Fruit fly (Drosophila melanogaster) Kc167 (cell line): ENCODE results near the gene Brd8.
A peak's percentile ranks its signal among the peaks of the same experiment; 100 is the strongest.

ENCODE experiments used
- Myc ChIP-seq: fragments of >200 bp; optimal IDR thresholded peaks from 2 replicates; lab custom pipeline; 2017; ENCODE audit warnings: missing external identifiers
- Sin3A ChIP-seq: fragments of >200 bp; optimal IDR thresholded peaks from 2 replicates; lab custom pipeline; 2018; ENCODE audit warnings: missing external identifiers
- h ChIP-seq: fragments of >200 bp; optimal IDR thresholded peaks from 3 replicates; lab custom pipeline; 2018; ENCODE audit warnings: missing external identifiers
- insv ChIP-seq: fragments of >200 bp; optimal IDR thresholded peaks from 3 replicates; lab custom pipeline; 2018; ENCODE audit warnings: missing external identifiers
- psq ChIP-seq: fragments of >200 bp; optimal IDR thresholded peaks from 2 replicates; lab custom pipeline; 2017; ENCODE audit warnings: missing external identifiers
- ttk ChIP-seq: sonication (Bioruptor generic); optimal IDR thresholded peaks from 2 replicates; lab custom pipeline; 2017; ENCODE audit warnings: missing external identifiers

Gene Brd8

DNA sequence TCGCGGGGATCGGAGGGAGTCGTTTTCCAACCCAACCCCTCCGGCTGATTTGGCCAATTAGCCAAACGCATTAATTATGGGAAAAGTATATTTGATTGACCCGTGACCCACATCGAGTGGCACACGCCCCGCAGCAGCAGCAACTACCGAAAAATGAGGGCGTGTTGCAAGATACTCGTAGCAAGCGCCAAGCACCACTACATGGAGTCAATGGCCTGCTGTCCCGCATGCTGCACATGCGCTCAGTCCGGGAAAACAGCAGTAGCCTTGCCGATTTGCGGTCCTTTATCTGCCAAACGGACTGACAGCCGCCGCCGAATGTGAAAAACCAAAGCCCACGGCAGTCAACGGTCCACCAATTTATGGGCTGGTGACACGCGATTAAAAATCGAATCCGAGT is 6.0 kb upstream of the Brd8 start:
- TF ChIP-seq psq (lab: Kevin White, UChicago): no peak
- no peak for TF ChIP-seq Sin3A (lab: Kevin White, UChicago)
- no peak for TF ChIP-seq ttk
- no peak for TF ChIP-seq h (lab: Kevin White, UChicago)
- no peak for TF ChIP-seq Myc
- no peak for TF ChIP-seq insv (lab: Kevin White, UChicago)

dm6 chr3R:29218001-29218400 is 5.3 kb upstream of the Brd8 start:
- TF ChIP-seq Myc (no peak), Sin3A (lab: Kevin White, UChicago) (no peak), insv (lab: Kevin White, UChicago) (no peak), psq (lab: Kevin White, UChicago) (no peak), ttk (no peak), h (lab: Kevin White, UChicago) (no peak)

DNA sequence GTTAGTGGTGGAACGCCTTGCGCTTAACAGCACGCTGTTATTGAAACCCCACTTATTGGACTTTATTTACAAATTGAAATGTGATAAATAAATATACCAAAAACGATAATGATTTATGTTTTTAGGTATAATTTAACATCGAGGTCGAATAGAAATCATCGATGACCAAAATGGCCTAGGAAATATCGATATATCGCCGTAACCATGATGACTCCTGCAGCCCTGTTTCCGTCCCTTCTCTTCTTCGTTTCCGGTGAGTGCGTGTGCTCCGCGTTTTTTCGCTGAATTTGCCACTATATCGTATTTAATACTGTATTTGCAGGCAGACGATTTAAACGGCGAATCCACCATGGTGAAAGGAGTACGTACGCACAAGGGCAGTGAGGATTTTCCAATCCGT is 3.3 kb upstream of the Brd8 start, which contains the start of gene eEF1gamma:
TSS of gene eEF1gamma (plus strand) at position 225 of the 400 bp plus-strand sequence.
- no peak for TF ChIP-seq psq (lab: Kevin White, UChicago)
- TF ChIP-seq Myc: no peak
- TF ChIP-seq h (lab: Kevin White, UChicago): no peak
- no peak for TF ChIP-seq ttk
- no peak for TF ChIP-seq Sin3A (lab: Kevin White, UChicago)
- TF ChIP-seq insv (lab: Kevin White, UChicago): no peak

- no peak for TF ChIP-seq Myc
- no peak for TF ChIP-seq ttk
- TF ChIP-seq insv (lab: Kevin White, UChicago): no peak
- TF ChIP-seq Sin3A (lab: Kevin White, UChicago): no peak
- TF ChIP-seq h (lab: Kevin White, UChicago): no peak
- TF ChIP-seq psq (lab: Kevin White, UChicago): no peak
Measured at dm6 chr3R:29220585-29220984, 2.7 kb upstream of the Brd8 start.

- peak; percentile 96 for TF ChIP-seq ttk
- no peak for TF ChIP-seq Sin3A (lab: Kevin White, UChicago)
Measured at dm6 chr3R:29221168-29221567, 2.1 kb upstream of the Brd8 start.

dm6 chr3R:29227675-29228211 is 4.5 kb downstream of the Brd8 start, which contains the start of gene CG14507:
CG14507 (minus strand) TSS chr3R:29227725.
- no peak for TF ChIP-seq insv (lab: Kevin White, UChicago)

DNA sequence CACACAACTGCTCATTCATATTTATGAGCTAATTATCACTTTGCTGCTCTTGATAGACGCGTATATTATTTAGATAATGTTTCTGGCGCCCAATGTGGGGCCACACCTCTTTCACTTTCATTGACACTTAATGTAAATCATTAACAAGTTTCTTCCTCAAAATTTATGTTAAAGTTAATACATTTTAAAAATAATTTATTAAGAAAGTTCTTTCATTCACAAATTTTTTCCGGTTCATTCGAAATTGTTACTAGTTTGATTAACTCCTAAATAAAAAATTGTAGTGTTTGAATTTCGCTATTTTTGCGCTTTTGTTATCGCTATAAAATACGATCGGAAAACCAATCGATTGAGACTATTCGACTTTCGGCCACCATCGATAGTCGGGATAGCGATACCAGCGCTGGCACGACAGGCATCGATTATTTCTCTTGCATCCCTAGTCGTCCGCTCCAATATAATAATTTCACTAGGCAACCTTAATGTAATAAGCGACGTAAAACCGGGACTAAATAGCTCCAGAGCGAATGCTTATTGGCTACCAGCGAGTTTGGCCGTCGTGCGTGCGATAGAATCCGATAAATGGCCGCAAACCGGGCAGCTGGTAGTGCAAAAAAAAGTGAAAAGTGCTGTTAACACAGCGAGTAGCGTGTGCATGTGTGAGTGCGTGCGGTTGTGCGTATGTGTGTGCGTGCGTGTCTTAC is 5.6 kb downstream of the Brd8 start, which contains the start of gene Usp1:
TSS of gene Usp1 (plus strand) at position 417 of the 704 bp plus-strand sequence.
- TF ChIP-seq ttk (no peak), psq (lab: Kevin White, UChicago) (peak; percentile 60), Myc (no peak), Sin3A (lab: Kevin White, UChicago) (no peak)

DNA sequence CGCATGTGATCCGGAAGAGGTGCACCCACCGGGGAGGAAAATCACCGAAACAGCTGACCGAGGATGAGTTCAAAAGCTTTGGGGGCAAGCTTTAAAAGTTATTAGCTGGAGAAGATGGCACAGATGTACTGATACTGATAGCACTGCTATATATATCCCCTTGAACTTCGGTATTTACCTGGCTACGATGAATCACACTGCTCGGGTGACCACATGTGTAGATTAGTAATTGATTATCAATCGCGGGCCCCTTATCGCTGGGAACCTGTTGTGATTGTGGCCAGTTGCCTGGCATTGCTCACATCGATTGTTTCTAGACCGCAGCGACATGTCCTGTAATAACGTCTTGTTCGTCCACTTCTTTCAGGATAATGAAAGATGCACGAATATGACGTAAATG is 6.7 kb downstream of the Brd8 start:
- TF ChIP-seq ttk: peak; percentile 80
- no peak for TF ChIP-seq h (lab: Kevin White, UChicago)
- TF ChIP-seq Myc: no peak
- TF ChIP-seq insv (lab: Kevin White, UChicago): no peak
- no peak for TF ChIP-seq psq (lab: Kevin White, UChicago)

dm6 chr3R:29230552-29231102 is 7.3 kb downstream of the Brd8 start:
- TF ChIP-seq Myc (no peak), insv (lab: Kevin White, UChicago) (no peak), Sin3A (lab: Kevin White, UChicago) (no peak), ttk (no peak), psq (lab: Kevin White, UChicago) (no peak), h (lab: Kevin White, UChicago) (no peak)

dm6 chr3R:29238623-29239022 is 15.3 kb downstream of the Brd8 start, which contains the start of gene CG11951:
CG11951 (minus strand) TSS chr3R:29238723.
- TF ChIP-seq insv (lab: Kevin White, UChicago): no peak
- no peak for TF ChIP-seq Myc
- TF ChIP-seq Sin3A (lab: Kevin White, UChicago): no peak
- TF ChIP-seq psq (lab: Kevin White, UChicago): no peak
- no peak for TF ChIP-seq h (lab: Kevin White, UChicago)
- no peak for TF ChIP-seq ttk

DNA sequence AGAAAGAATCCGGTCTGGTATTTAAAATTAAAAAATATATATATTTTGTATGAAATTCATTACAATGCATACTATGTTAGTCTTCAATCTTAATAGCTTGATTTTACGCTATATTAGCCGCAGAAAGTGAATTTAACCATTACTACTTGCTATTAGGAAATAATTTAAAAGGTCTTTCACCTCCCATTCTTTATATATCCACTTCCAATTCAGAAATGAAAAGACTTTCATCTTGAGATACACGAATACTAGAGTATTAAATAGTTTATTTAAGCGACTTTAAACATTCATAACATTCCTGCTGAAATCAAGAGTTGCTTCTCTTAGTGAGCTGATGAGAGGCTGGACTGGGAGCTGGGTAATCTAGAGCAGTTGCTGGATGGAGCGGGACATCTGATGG is 21.4 kb downstream of the Brd8 start, which contains the start of gene CG31445:
TSS of gene CG31445 (minus strand) at position 101 of the 400 bp plus-strand sequence.
- no peak for TF ChIP-seq Sin3A (lab: Kevin White, UChicago)
- TF ChIP-seq insv (lab: Kevin White, UChicago): no peak
- TF ChIP-seq h (lab: Kevin White, UChicago): no peak
- TF ChIP-seq psq (lab: Kevin White, UChicago): no peak
- TF ChIP-seq ttk: no peak
- TF ChIP-seq Myc: no peak

- TF ChIP-seq h (lab: Kevin White, UChicago) (no peak), psq (lab: Kevin White, UChicago) (no peak), insv (lab: Kevin White, UChicago) (no peak), Sin3A (lab: Kevin White, UChicago) (no peak), Myc (no peak), ttk (no peak)
Measured at dm6 chr3R:29250272-29251018, 27.2 kb downstream of the Brd8 start, which contains the start of gene SP1029. SP1029 (minus strand) TSS chr3R:29250451.
